Fruit fly (Drosophila melanogaster) whole organism, embryonic: ENCODE results near the gene CecB.

ENCODE experiments used
- Adf1 ChIP-seq: fragments of 200-800 bp; sonication (Bioruptor generic); IDR thresholded peaks from 2 replicates; pipeline ENCODE4 v1.3.6; 2022; ENCODE audit warnings: missing biosample characterization, missing genetic modification characterization
- Atf3 ChIP-seq: fragments of 200-800 bp; sonication (Bioruptor generic); optimal IDR thresholded peaks from 3 replicates; lab custom pipeline; 2016; ENCODE audit warnings: missing biosample characterization, missing genetic modification characterization
- Awh ChIP-seq: fragments of 200-800 bp; sonication (Bioruptor generic); IDR thresholded peaks from 2 replicates; pipeline ENCODE4, ENCODE4 v1.3.6; 2022; ENCODE audit warnings: missing biosample characterization, missing genetic modification characterization
- BtbVII ChIP-seq: fragments of 200-800 bp; sonication (Bioruptor generic); optimal IDR thresholded peaks from 3 replicates; lab custom pipeline; 2017; ENCODE audit warnings: missing biosample characterization, mild to moderate bottlenecking, missing genetic modification characterization
- Bteb2 ChIP-seq: fragments of 200-800 bp; sonication (Bioruptor generic); optimal IDR thresholded peaks from 2 replicates; lab custom pipeline; 2016; ENCODE audit warnings: missing biosample characterization, missing genetic modification characterization
- CG10979 ChIP-seq: fragments of 200-800 bp; sonication (Bioruptor generic); optimal IDR thresholded peaks from 2 replicates; lab custom pipeline; 2018; ENCODE audit warnings: missing biosample characterization, mild to moderate bottlenecking, missing genetic modification characterization, moderate library complexity
- CG11093 ChIP-seq: fragments of 200-800 bp; sonication (Bioruptor generic); IDR thresholded peaks from 3 replicates; pipeline ENCODE4 v1.3.6; 2022; ENCODE audit warnings: missing biosample characterization, missing genetic modification characterization
- CG11504 ChIP-seq: fragments of 200-800 bp; sonication (Bioruptor generic); optimal IDR thresholded peaks from 3 replicates; lab custom pipeline; 2019; ENCODE audit warnings: missing biosample characterization, mild to moderate bottlenecking, missing genetic modification characterization, moderate library complexity
- CG14667 ChIP-seq: fragments of 200-800 bp; sonication (Bioruptor generic); IDR thresholded peaks from 2 replicates; pipeline ENCODE4 v1.3.6; 2022; ENCODE audit warnings: missing biosample characterization, missing genetic modification characterization
- CG16815 ChIP-seq: fragments of 200-800 bp; sonication (Bioruptor generic); optimal IDR thresholded peaks from 3 replicates; lab custom pipeline; 2017; ENCODE audit warnings: missing biosample characterization, mild to moderate bottlenecking, missing genetic modification characterization
- CG17328 ChIP-seq: fragments of 200-800 bp; sonication (Bioruptor generic); IDR thresholded peaks from 2 replicates; pipeline ENCODE4 v1.3.6; 2022; ENCODE audit warnings: missing biosample characterization, missing genetic modification characterization
- CG17912 ChIP-seq: fragments of 200-800 bp; sonication (Bioruptor generic); optimal IDR thresholded peaks from 2 replicates; lab custom pipeline; 2018; ENCODE audit warnings: missing biosample characterization, mild to moderate bottlenecking, missing genetic modification characterization
- CG18599 ChIP-seq: fragments of 200-800 bp; sonication (Bioruptor generic); optimal IDR thresholded peaks from 3 replicates; lab custom pipeline; 2017; ENCODE audit warnings: missing biosample characterization, missing genetic modification characterization, mild to moderate bottlenecking, moderate library complexity, missing genetic modification reagents
- CG2712 ChIP-seq: fragments of 200-800 bp; optimal IDR thresholded peaks from 3 replicates; lab custom pipeline; 2019; ENCODE audit warnings: missing biosample characterization, mild to moderate bottlenecking, missing genetic modification characterization, moderate library complexity
- CG31441 ChIP-seq: fragments of 200-800 bp; sonication (Bioruptor generic); IDR thresholded peaks from 2 replicates; pipeline ENCODE4 v1.3.6; 2022; ENCODE audit warnings: missing biosample characterization, missing genetic modification characterization
- CG3163 ChIP-seq: fragments of 200-800 bp; sonication (Bioruptor generic); optimal IDR thresholded peaks from 3 replicates; lab custom pipeline; 2016; ENCODE audit warnings: missing biosample characterization, missing genetic modification characterization
- CG33557 ChIP-seq: fragments of 200-800 bp; sonication (Bioruptor generic); optimal IDR thresholded peaks from 2 replicates; lab custom pipeline; 2019; ENCODE audit warnings: missing biosample characterization, mild to moderate bottlenecking, missing genetic modification characterization, moderate library complexity
- CG34422 ChIP-seq: fragments of 200-800 bp; sonication (Bioruptor generic); IDR thresholded peaks from 3 replicates; pipeline ENCODE4 v1.3.6; 2022; ENCODE audit warnings: missing biosample characterization, missing genetic modification characterization
- CG4404 ChIP-seq: fragments of 200-800 bp; sonication (Bioruptor generic); IDR thresholded peaks from 2 replicates; pipeline ENCODE4 v1.3.6; 2022; ENCODE audit warnings: missing biosample characterization, missing genetic modification characterization
- CG5180 ChIP-seq: fragments of 200-800 bp; sonication (Bioruptor generic); optimal IDR thresholded peaks from 3 replicates; lab custom pipeline; 2017; ENCODE audit warnings: missing biosample characterization, missing genetic modification characterization, mild to moderate bottlenecking, moderate library complexity, missing genetic modification reagents
- CG6683 ChIP-seq: fragments of 200-800 bp; sonication (Bioruptor generic); optimal IDR thresholded peaks from 2 replicates; lab custom pipeline; 2017; ENCODE audit warnings: missing biosample characterization, mild to moderate bottlenecking, missing genetic modification characterization, missing genetic modification reagents
- CG6689 ChIP-seq: fragments of 200-800 bp; sonication (Bioruptor generic); IDR thresholded peaks from 2 replicates; pipeline ENCODE4 v1.3.6; 2022; ENCODE audit warnings: missing biosample characterization, missing genetic modification characterization
- CG8290 ChIP-seq, 3 experiments: fragments of 200-800 bp; sonication (Bioruptor generic); optimal IDR thresholded peaks; 2 replicates each; lab custom pipeline; 2016 to 2019; ENCODE audit warnings: missing biosample characterization in 3 of 3, missing genetic modification characterization in 3 of 3, mild to moderate bottlenecking in 2 of 3, moderate library complexity in 1 of 3
- CG8388 ChIP-seq: fragments of 200-800 bp; sonication (Bioruptor generic); optimal IDR thresholded peaks from 2 replicates; lab custom pipeline; 2019; ENCODE audit warnings: missing biosample characterization, mild to moderate bottlenecking, missing genetic modification characterization, moderate library complexity
- CG9609 ChIP-seq: fragments of 200-800 bp; sonication (Bioruptor generic); optimal IDR thresholded peaks from 3 replicates; lab custom pipeline; 2016; ENCODE audit warnings: missing biosample characterization, missing genetic modification characterization
- Hr51 ChIP-seq, 2 experiments: fragments of 200-800 bp; sonication (Bioruptor generic); optimal IDR thresholded peaks; 2 replicates in 1 of 2; 3 replicates in 1 of 2; lab custom pipeline; 2016 to 2018; ENCODE audit warnings: missing biosample characterization in 2 of 2, missing genetic modification characterization in 2 of 2, mild to moderate bottlenecking in 1 of 2, moderate library complexity in 1 of 2
- Mad ChIP-seq: fragments of 200-800 bp; sonication (Bioruptor generic); optimal IDR thresholded peaks from 2 replicates; lab custom pipeline; 2016; ENCODE audit warnings: missing biosample characterization, missing genetic modification characterization
- Max ChIP-seq: fragments of 200-800 bp; sonication (Bioruptor generic); optimal IDR thresholded peaks from 2 replicates; lab custom pipeline; 2016; ENCODE audit warnings: missing biosample characterization, mild to moderate bottlenecking, missing genetic modification characterization
- Nf-YA ChIP-seq: fragments of 200-800 bp; sonication (Bioruptor generic); IDR thresholded peaks from 2 replicates; pipeline ENCODE4 v1.3.6; 2022; ENCODE audit warnings: missing biosample characterization, missing genetic modification characterization
- Xrp1 ChIP-seq: fragments of 200-800 bp; sonication (Bioruptor generic); IDR thresholded peaks from 2 replicates; pipeline ENCODE4 v1.3.6; 2022; ENCODE audit warnings: missing biosample characterization, missing genetic modification characterization
- ash1 ChIP-seq: fragments of 200-800 bp; sonication (Bioruptor generic); optimal IDR thresholded peaks from 2 replicates; lab custom pipeline; 2018; ENCODE audit warnings: missing biosample characterization, mild to moderate bottlenecking, missing genetic modification characterization
- bsh ChIP-seq, 2 experiments: fragments of 200-800 bp; sonication (Bioruptor generic); optimal IDR thresholded peaks; 2 replicates each; lab custom pipeline; 2017 to 2018; ENCODE audit warnings: mild to moderate bottlenecking in 2 of 2, missing biosample characterization in 2 of 2, missing genetic modification characterization in 2 of 2, moderate library complexity in 1 of 2
- corto ChIP-seq: fragments of 200-800 bp; sonication (Bioruptor generic); optimal IDR thresholded peaks from 2 replicates; lab custom pipeline; 2016; ENCODE audit warnings: missing biosample characterization, mild to moderate bottlenecking, missing genetic modification characterization, moderate library complexity
- dmrt11E ChIP-seq: fragments of 200-800 bp; sonication (Bioruptor generic); optimal IDR thresholded peaks from 3 replicates; lab custom pipeline; 2018; ENCODE audit warnings: missing biosample characterization, mild to moderate bottlenecking, missing genetic modification characterization, moderate library complexity
- lola ChIP-seq, 3 experiments: fragments of >200 bp in 2 of 3; fragments of 200-800 bp in 1 of 3; sonication (Bioruptor generic) in 1 of 3; optimal IDR thresholded peaks; 2 replicates each; lab custom pipeline; 2017 to 2019; ENCODE audit warnings: missing biosample characterization in 3 of 3, missing genetic modification characterization in 3 of 3, mild to moderate bottlenecking in 1 of 3, moderate library complexity in 1 of 3
- lov ChIP-seq, 2 experiments: fragments of 200-800 bp in 1 of 2; fragments of >200 bp in 1 of 2; sonication (Bioruptor generic) in 1 of 2; IDR thresholded peaks in 1 of 2; optimal IDR thresholded peaks in 1 of 2; 2 replicates in 1 of 2; 3 replicates in 1 of 2; pipeline versions ENCODE4 v1.3.6 to Lab custom; 2017 to 2022; ENCODE audit warnings: missing biosample characterization in 1 of 2, missing genetic modification characterization in 1 of 2
- peb ChIP-seq: fragments of 200-800 bp; sonication (Bioruptor generic); IDR thresholded peaks from 2 replicates; pipeline ENCODE4 v1.3.6; 2022; ENCODE audit warnings: missing biosample characterization, missing genetic modification characterization
- pros ChIP-seq: fragments of 200-800 bp; sonication (Bioruptor generic); optimal IDR thresholded peaks from 3 replicates; lab custom pipeline; 2019; ENCODE audit warnings: missing biosample characterization, mild to moderate bottlenecking, missing genetic modification characterization, moderate library complexity
- row ChIP-seq: fragments of 200-800 bp; sonication (Bioruptor generic); IDR thresholded peaks from 3 replicates; pipeline ENCODE4 v1.3.6; 2022; ENCODE audit warnings: missing biosample characterization, missing genetic modification characterization
- schlank ChIP-seq: fragments of 200-800 bp; sonication (Bioruptor generic); optimal IDR thresholded peaks from 2 replicates; lab custom pipeline; 2018; ENCODE audit warnings: missing biosample characterization, mild to moderate bottlenecking, missing genetic modification characterization
- sim ChIP-seq: fragments of 200-800 bp; sonication (Bioruptor generic); IDR thresholded peaks from 2 replicates; pipeline ENCODE4 v1.3.6; 2022; ENCODE audit warnings: missing biosample characterization, missing genetic modification characterization
- stwl ChIP-seq: fragments of 200-800 bp; sonication (Bioruptor generic); optimal IDR thresholded peaks from 3 replicates; lab custom pipeline; 2018; ENCODE audit warnings: missing biosample characterization, mild to moderate bottlenecking, missing genetic modification characterization, moderate library complexity
- tap ChIP-seq: fragments of 200-800 bp; optimal IDR thresholded peaks from 3 replicates; lab custom pipeline; 2019; ENCODE audit warnings: missing biosample characterization, mild to moderate bottlenecking, missing genetic modification characterization, moderate library complexity
- tna ChIP-seq: fragments of 200-800 bp; sonication (Bioruptor generic); IDR thresholded peaks from 2 replicates; pipeline ENCODE4 v1.3.6; 2022; ENCODE audit warnings: missing biosample characterization, missing genetic modification characterization; ENCODE audit not compliant: partially characterized antibody
- ttk ChIP-seq: fragments of 200-800 bp; sonication (Bioruptor generic); IDR thresholded peaks from 2 replicates; pipeline ENCODE4 v2.1.2; 2022; ENCODE audit warnings: missing biosample characterization, missing genetic modification characterization
- vvl ChIP-seq: fragments of 200-800 bp; sonication (Bioruptor generic); IDR thresholded peaks from 2 replicates; pipeline ENCODE4 v1.3.6; 2022; ENCODE audit warnings: missing biosample characterization, missing genetic modification characterization

Gene CecB

dm6 chr3R:30255255-30256121 lies 41.9 kb upstream of the CecB start (continued):
- TF ChIP-seq dmrt11E (tag; lab: Kevin White, UChicago) (peak; percentile 41), Bteb2 (GFP tag; lab: Kevin White, UChicago) (no peak), CG6683 (no peak), sim (GFP tag; lab: Robert Waterston, UW) (peak; percentile 43; the same call in 1 of the 2 replicates), CG5180 (peak; percentile 9), CG11504 (peak; percentile 1), CG9609 (GFP tag; lab: Kevin White, UChicago) (no peak), Adf1 (no peak), CG17328 (GFP tag; lab: Robert Waterston, UW) (peak; percentile 45; the same call in 1 of the 2 replicates), Xrp1 (peak; percentile 72), CG33557 (peak; percentile 18), lov (optimal IDR thresholded peaks at IDR 0.05; lab: Kevin White, UChicago) (no peak), lov (GFP tag; IDR thresholded peaks at IDR 0.05; lab: Robert Waterston, UW) (0 out of 3 replicates have a peak, but pooled peaks have one; percentile 65), Nf-YA (GFP tag; lab: Robert Waterston, UW) (no peak), vvl (peak; percentile 49; the same call in 1 of the 2 replicates), lola (GFP tag; optimal IDR thresholded peaks at IDR 0.05; lab: Kevin White, UChicago) (peak in 1 of 3 experiments; percentile 29), ttk (GFP tag; lab: Robert Waterston, UW) (0 out of 2 replicates have a peak, but pooled peaks have one; percentile 9), CG8388 (GFP tag; lab: Kevin White, UChicago) (peak; percentile 15), Max (GFP tag; lab: Kevin White, UChicago) (no peak), peb (no peak), CG3163 (GFP tag; lab: Kevin White, UChicago) (no peak), row (peak; percentile 19; the same call in 1 of the 3 replicates), Mad (GFP tag; lab: Kevin White, UChicago) (no peak), tna (GFP tag; lab: Robert Waterston, UW) (no peak), CG34422 (no peak), tap (tag; lab: Kevin White, UChicago) (no peak), CG4404 (GFP tag; lab: Robert Waterston, UW) (0 out of 2 replicates have a peak, but pooled peaks have one; percentile 19), CG2712 (peak; percentile 51), schlank (no peak), ash1 (no peak), bsh (GFP tag; optimal IDR thresholded peaks at IDR 0.05; lab: Kevin White, UChicago) (peak; percentile 61 to 97), Awh (0 out of 2 replicates have a peak, but pooled peaks have one; percentile 25), CG31441 (GFP tag; lab: Robert Waterston, UW) (no peak), corto (GFP tag; lab: Kevin White, UChicago) (peak; percentile 87), CG10979 (tag; lab: Kevin White, UChicago) (peak; percentile 44), CG11093 (GFP tag; lab: Robert Waterston, UW) (no peak), BtbVII (no peak), pros (GFP tag; lab: Kevin White, UChicago) (no peak), Atf3 (GFP tag; lab: Kevin White, UChicago) (no peak), CG17912 (no peak), CG14667 (no peak), CG16815 (no peak), CG6689 (GFP tag; lab: Robert Waterston, UW) (peak; percentile 34; the same call in 1 of the 2 replicates), Hr51 (GFP tag; optimal IDR thresholded peaks at IDR 0.05; lab: Kevin White, UChicago) (no peak), CG18599 (GFP tag; lab: Kevin White, UChicago) (no peak), CG8290 (GFP tag; optimal IDR thresholded peaks at IDR 0.05; lab: Kevin White, UChicago) (no peak), CG8290 (tag; optimal IDR thresholded peaks at IDR 0.05; lab: Kevin White, UChicago) (no peak), stwl (peak; percentile 4)
